Fruit fly (Drosophila melanogaster): ENCODE data around the gene dia.

DNA sequence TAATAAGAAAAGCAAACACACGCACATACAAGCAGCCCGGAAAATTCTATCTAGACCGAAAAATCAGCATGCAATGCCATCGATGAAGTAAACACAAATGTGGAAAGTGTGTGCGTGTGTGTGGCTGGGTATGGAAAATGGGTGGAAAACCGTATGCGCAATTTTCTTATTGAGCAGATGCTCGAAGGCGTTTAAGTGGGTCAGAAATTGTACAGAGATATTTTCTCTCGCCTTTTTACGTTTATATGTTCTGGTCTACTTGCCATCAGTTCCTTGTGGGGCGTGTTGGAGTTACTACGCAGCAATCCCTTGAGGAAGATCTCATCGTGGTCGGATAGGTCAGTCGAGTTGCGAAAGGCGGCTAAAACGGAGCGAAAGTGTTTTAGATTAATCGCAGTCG lies 37.8 kb downstream of the dia start:
- TF ChIP-seq psq (optimal IDR thresholded peaks at IDR 0.05) (no peak), CG8478 (optimal IDR thresholded peaks at IDR 0.05) (no peak), Dll (optimal IDR thresholded peaks at IDR 0.05) (no peak)

All from whole organism.